Fruit fly (Drosophila melanogaster) whole organism, adult: ENCODE measurements around the gene fy.
A peak's percentile ranks its signal among the peaks of the same experiment; 100 is the strongest.

Experiments
- CG11617 ChIP-seq: fragments of 200-800 bp; sonication (Bioruptor generic); optimal IDR thresholded peaks from 2 replicates; lab custom pipeline; 2017; ENCODE audit warnings: mild to moderate bottlenecking, missing biosample characterization, missing genetic modification reagents, missing genetic modification characterization
- CG12768 ChIP-seq: fragments of 200-800 bp; sonication (Bioruptor generic); optimal IDR thresholded peaks from 2 replicates; lab custom pipeline; 2017; ENCODE audit warnings: missing biosample characterization, missing genetic modification characterization, mild to moderate bottlenecking, moderate library complexity, missing genetic modification reagents
- CG14711 ChIP-seq: fragments of 200-800 bp; sonication (Bioruptor generic); optimal IDR thresholded peaks from 2 replicates; lab custom pipeline; 2018; ENCODE audit warnings: missing biosample characterization, mild to moderate bottlenecking, missing genetic modification characterization, moderate library complexity
- CG1620 ChIP-seq: fragments of 200-800 bp; sonication (Bioruptor generic); optimal IDR thresholded peaks from 2 replicates; lab custom pipeline; 2016; ENCODE audit warnings: missing biosample characterization, missing genetic modification characterization
- CG33017 ChIP-seq: fragments of 200-800 bp; sonication (Bioruptor generic); optimal IDR thresholded peaks from 2 replicates; lab custom pipeline; 2018; ENCODE audit warnings: missing biosample characterization, mild to moderate bottlenecking, missing genetic modification characterization, moderate library complexity
- CG5204 ChIP-seq: fragments of 200-800 bp; sonication (Bioruptor generic); optimal IDR thresholded peaks from 2 replicates; lab custom pipeline; 2016; ENCODE audit warnings: missing biosample characterization, missing genetic modification characterization
- CG7045 ChIP-seq: fragments of 200-800 bp; sonication (Bioruptor generic); optimal IDR thresholded peaks from 2 replicates; lab custom pipeline; 2017; ENCODE audit warnings: missing biosample characterization, mild to moderate bottlenecking, missing genetic modification characterization
- CG7101 ChIP-seq: fragments of 200-800 bp; sonication (Bioruptor generic); optimal IDR thresholded peaks from 2 replicates; lab custom pipeline; 2018; ENCODE audit warnings: missing biosample characterization, mild to moderate bottlenecking, missing genetic modification characterization, moderate library complexity
- Clk ChIP-seq: fragments of 200-800 bp; sonication (Bioruptor generic); optimal IDR thresholded peaks from 2 replicates; lab custom pipeline; 2017; ENCODE audit warnings: missing biosample characterization, missing genetic modification characterization
- Crg-1 ChIP-seq: fragments of 200-800 bp; sonication (Bioruptor generic); optimal IDR thresholded peaks from 2 replicates; lab custom pipeline; 2016; ENCODE audit warnings: missing biosample characterization, missing genetic modification characterization
- Hr96 ChIP-seq: fragments of 200-800 bp; sonication (Bioruptor generic); optimal IDR thresholded peaks from 2 replicates; lab custom pipeline; 2016; ENCODE audit warnings: missing biosample characterization, missing genetic modification characterization
- Mnt ChIP-seq: fragments of 200-800 bp; sonication (Bioruptor generic); optimal IDR thresholded peaks from 2 replicates; lab custom pipeline; 2016; ENCODE audit warnings: missing biosample characterization, mild to moderate bottlenecking, missing genetic modification characterization
- bab1 ChIP-seq: fragments of 200-800 bp; sonication (Bioruptor generic); optimal IDR thresholded peaks from 3 replicates; lab custom pipeline; 2019; ENCODE audit warnings: missing biosample characterization, mild to moderate bottlenecking, missing genetic modification characterization, moderate library complexity
- cic ChIP-seq: fragments of 200-800 bp; sonication (Bioruptor generic); optimal IDR thresholded peaks from 2 replicates; lab custom pipeline; 2017; ENCODE audit warnings: missing biosample characterization, mild to moderate bottlenecking, missing genetic modification characterization, moderate library complexity
- cnc ChIP-seq, 2 experiments: fragments of >200 bp; optimal IDR thresholded peaks; 2 replicates each; lab custom pipeline; 2017
- kay ChIP-seq: fragments of 200-800 bp; sonication (Bioruptor generic); peaks from one replicate; lab custom pipeline; 2016; ENCODE audit warnings: missing biosample characterization, missing genetic modification characterization, borderline replicate concordance
- ovo ChIP-seq: fragments of 200-800 bp; sonication (Bioruptor generic); optimal IDR thresholded peaks from 2 replicates; lab custom pipeline; 2016; ENCODE audit warnings: missing biosample characterization, missing genetic modification characterization
- pad ChIP-seq: fragments of 200-800 bp; sonication (Bioruptor generic); optimal IDR thresholded peaks from 3 replicates; lab custom pipeline; 2017; ENCODE audit warnings: missing biosample characterization, missing genetic modification characterization, mild to moderate bottlenecking, moderate library complexity, missing genetic modification reagents
- tj ChIP-seq: fragments of 200-800 bp; sonication (Bioruptor generic); optimal IDR thresholded peaks from 3 replicates; lab custom pipeline; 2017; ENCODE audit warnings: missing biosample characterization, mild to moderate bottlenecking, missing genetic modification characterization, moderate library complexity
- toe ChIP-seq: fragments of 200-800 bp; sonication (Bioruptor generic); optimal IDR thresholded peaks from 2 replicates; lab custom pipeline; 2016; ENCODE audit warnings: missing biosample characterization, missing genetic modification characterization

The fy gene

DNA sequence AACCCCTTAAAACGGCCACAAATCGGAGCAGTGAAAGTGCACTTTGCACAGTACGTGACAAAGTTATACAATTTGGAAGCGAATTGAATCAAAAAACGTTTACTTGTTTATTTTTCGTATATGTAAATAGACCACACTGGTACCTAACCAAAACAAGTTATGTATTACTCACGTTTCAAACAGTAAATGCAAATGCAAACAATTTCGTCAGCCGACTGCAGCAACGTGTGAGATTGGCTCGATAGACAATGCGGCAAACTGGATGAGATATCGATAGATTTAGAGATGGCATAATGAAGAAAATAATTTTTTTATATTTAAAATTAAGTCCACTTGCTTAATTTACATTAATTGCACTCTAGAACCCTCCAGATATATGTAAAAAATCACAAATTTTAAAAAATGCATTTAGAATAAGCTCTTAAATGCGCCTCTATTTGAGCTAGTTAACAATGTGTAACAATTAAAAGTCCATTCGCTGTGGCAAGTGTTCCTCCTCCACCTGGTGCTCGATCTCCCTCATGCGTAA lies 21.5 kb downstream of the fy start, which contains the start of gene AlaRS:
Gene AlaRS (minus strand): TSS at position 257 of the 529 bp plus-strand sequence.
- TF ChIP-seq bab1 (GFP tag; lab: Kevin White, UChicago): peak; percentile 71
- peak; percentile 52 for TF ChIP-seq CG14711 (tag; lab: Kevin White, UChicago)
- peak; percentile 60 for TF ChIP-seq CG33017 (tag; lab: Kevin White, UChicago)
- no peak for TF ChIP-seq Hr96 (GFP tag; lab: Kevin White, UChicago)
- peak; percentile 90 for TF ChIP-seq Mnt (GFP tag; lab: Kevin White, UChicago)
- no peak for TF ChIP-seq ovo (GFP tag; lab: Kevin White, UChicago)
- TF ChIP-seq CG12768 (GFP tag; lab: Kevin White, UChicago): peak; percentile 61
- TF ChIP-seq tj (GFP tag; lab: Kevin White, UChicago): peak; percentile 69
- TF ChIP-seq Clk (GFP tag; lab: Kevin White, UChicago): no peak
- TF ChIP-seq CG1620 (GFP tag; lab: Kevin White, UChicago): peak; percentile 40
- TF ChIP-seq Crg-1 (GFP tag; lab: Kevin White, UChicago): peak; percentile 30
- peak; percentile 70 for TF ChIP-seq CG11617 (GFP tag; lab: Kevin White, UChicago)
- TF ChIP-seq CG7045 (GFP tag; lab: Kevin White, UChicago): peak; percentile 29
- TF ChIP-seq pad (GFP tag; lab: Kevin White, UChicago): no peak
- peak; percentile 24 for TF ChIP-seq cic
- peak; percentile 87 for TF ChIP-seq kay (GFP tag; lab: Kevin White, UChicago)
- TF ChIP-seq CG5204 (GFP tag; lab: Kevin White, UChicago): peak; percentile 37
- no peak for TF ChIP-seq cnc (optimal IDR thresholded peaks at IDR 0.05; lab: Kevin White, UChicago)
- peak; percentile 51 for TF ChIP-seq CG7101 (tag; lab: Kevin White, UChicago)
- TF ChIP-seq toe (GFP tag; lab: Kevin White, UChicago): peak; percentile 34

DNA sequence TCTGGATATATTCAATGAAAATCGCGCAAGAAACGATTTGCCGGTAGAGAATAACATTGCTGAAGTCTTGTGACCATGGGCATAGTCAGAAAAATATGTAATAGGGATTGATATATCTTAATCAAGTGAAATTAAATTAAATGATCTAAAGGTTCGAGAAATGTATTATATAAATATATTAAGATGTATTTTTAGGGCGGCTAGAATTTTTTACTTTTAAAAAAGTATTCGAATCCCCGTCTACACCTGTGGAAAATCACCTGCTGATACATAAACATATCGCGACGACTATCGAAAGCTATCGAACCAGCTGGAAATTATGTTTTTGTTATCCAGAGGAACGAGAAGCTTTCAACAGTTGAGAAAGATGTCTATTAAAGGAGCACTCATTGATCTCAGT lies 26.4 kb downstream of the fy start, which contains the start of the genes CG13390 and CG17294:
Gene CG13390 (minus strand): TSS at position 81 of the 400 bp plus-strand sequence.
Gene CG17294 (plus strand): TSS at position 319 of the 400 bp plus-strand sequence.
- TF ChIP-seq tj (GFP tag; lab: Kevin White, UChicago) (peak; percentile 88), cnc (optimal IDR thresholded peaks at IDR 0.05; lab: Kevin White, UChicago) (no peak), CG11617 (GFP tag; lab: Kevin White, UChicago) (peak; percentile 99), bab1 (GFP tag; lab: Kevin White, UChicago) (peak; percentile 100), Mnt (GFP tag; lab: Kevin White, UChicago) (peak; percentile 94), CG33017 (tag; lab: Kevin White, UChicago) (peak; percentile 99), cic (peak; percentile 93), CG12768 (GFP tag; lab: Kevin White, UChicago) (peak; percentile 100), CG7101 (tag; lab: Kevin White, UChicago) (peak; percentile 100), Hr96 (GFP tag; lab: Kevin White, UChicago) (peak; percentile 95), pad (GFP tag; lab: Kevin White, UChicago) (peak; percentile 95), CG14711 (tag; lab: Kevin White, UChicago) (peak; percentile 99), toe (GFP tag; lab: Kevin White, UChicago) (peak; percentile 98), CG1620 (GFP tag; lab: Kevin White, UChicago) (peak; percentile 98), CG5204 (GFP tag; lab: Kevin White, UChicago) (no peak), kay (GFP tag; lab: Kevin White, UChicago) (peak; percentile 97), Crg-1 (GFP tag; lab: Kevin White, UChicago) (peak; percentile 98), Clk (GFP tag; lab: Kevin White, UChicago) (peak; percentile 98), ovo (GFP tag; lab: Kevin White, UChicago) (peak; percentile 88), CG7045 (GFP tag; lab: Kevin White, UChicago) (peak; percentile 99)

DNA sequence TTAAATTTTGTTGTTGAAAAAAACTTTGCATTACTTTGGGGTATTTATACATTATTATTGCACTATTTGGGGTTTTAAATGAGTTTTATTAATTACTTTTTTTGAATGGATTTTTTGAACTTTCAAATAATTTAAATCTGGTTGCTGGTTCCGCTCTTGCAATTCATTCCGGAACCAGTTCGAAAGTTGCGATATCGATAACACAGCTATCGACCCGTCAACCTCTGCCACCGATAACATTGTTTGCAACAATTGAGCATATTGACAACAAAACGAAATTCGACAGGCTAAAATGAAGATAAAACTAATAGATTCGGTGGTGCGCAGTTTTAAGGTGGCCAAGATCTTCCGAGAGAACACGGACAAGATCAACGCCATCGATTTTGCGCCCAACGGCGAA lies 28.8 kb downstream of the fy start, which contains the start of gene Wdr82:
Gene Wdr82 (plus strand): TSS at position 227 of the 400 bp plus-strand sequence.
- TF ChIP-seq Hr96 (GFP tag; lab: Kevin White, UChicago) (no peak), Clk (GFP tag; lab: Kevin White, UChicago) (no peak), tj (GFP tag; lab: Kevin White, UChicago) (no peak), CG1620 (GFP tag; lab: Kevin White, UChicago) (no peak), Mnt (GFP tag; lab: Kevin White, UChicago) (no peak), ovo (GFP tag; lab: Kevin White, UChicago) (no peak), bab1 (GFP tag; lab: Kevin White, UChicago) (peak; percentile 56)

DNA sequence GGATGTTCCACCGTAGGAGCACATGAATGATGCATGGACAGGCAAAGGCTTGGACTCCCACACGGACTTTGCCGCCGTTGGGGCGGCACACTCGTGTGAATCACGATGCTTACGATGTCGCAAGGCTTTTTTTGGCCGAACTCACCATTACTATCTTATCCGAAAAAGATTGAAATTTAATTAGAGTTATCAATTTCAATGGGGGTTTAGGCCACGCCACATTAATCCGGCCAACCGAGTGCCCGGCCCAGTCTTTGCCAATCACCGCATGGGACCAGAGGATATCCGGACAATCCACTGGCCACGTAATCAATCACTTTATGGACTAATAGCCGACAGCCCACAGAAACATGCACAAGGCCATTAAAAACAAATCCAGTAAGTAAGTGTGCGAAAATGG lies 30.8 kb downstream of the fy start:
- no peak for TF ChIP-seq Hr96 (GFP tag; lab: Kevin White, UChicago)
- no peak for TF ChIP-seq CG5204 (GFP tag; lab: Kevin White, UChicago)
- no peak for TF ChIP-seq CG14711 (tag; lab: Kevin White, UChicago)
- no peak for TF ChIP-seq cic
- no peak for TF ChIP-seq CG33017 (tag; lab: Kevin White, UChicago)
- TF ChIP-seq kay (GFP tag; lab: Kevin White, UChicago): no peak
- no peak for TF ChIP-seq tj (GFP tag; lab: Kevin White, UChicago)
- TF ChIP-seq CG11617 (GFP tag; lab: Kevin White, UChicago): no peak
- TF ChIP-seq CG12768 (GFP tag; lab: Kevin White, UChicago): no peak
- TF ChIP-seq CG7045 (GFP tag; lab: Kevin White, UChicago): no peak

DNA sequence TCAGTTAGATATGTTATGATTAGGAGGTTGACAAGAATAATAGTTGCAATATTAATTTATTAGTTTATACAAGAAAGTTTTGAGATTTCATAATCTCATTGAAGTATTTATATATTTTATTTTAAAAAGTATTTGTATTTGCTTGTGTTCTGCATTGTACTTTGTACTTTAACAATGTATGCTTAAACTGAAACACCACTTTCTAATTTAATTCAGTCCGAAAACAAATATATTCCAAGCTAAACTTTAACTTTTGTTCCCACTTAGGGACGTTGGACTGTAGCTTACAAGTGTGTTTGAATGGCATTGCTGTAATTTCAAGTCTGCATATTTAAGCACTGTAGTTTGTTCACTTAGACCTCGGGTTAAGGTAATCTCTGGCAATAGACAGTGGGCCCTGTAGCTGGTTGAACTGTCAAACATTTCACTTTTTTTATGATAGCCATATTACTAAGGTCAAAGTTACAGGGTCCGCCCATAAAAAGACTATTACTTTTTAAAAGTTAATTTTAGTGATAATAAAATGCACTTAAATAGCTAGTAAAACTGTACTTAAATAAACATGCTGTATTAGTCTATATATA lies 31.6 kb downstream of the fy start:
- TF ChIP-seq CG11617 (GFP tag; lab: Kevin White, UChicago) (no peak), Hr96 (GFP tag; lab: Kevin White, UChicago) (no peak), CG7101 (tag; lab: Kevin White, UChicago) (peak; percentile 17), bab1 (GFP tag; lab: Kevin White, UChicago) (peak; percentile 9), toe (GFP tag; lab: Kevin White, UChicago) (peak; percentile 22), CG12768 (GFP tag; lab: Kevin White, UChicago) (peak; percentile 64), CG14711 (tag; lab: Kevin White, UChicago) (peak; percentile 29)
